Fruit fly (Drosophila melanogaster): ENCODE measurements around the gene tinc.

DNA sequence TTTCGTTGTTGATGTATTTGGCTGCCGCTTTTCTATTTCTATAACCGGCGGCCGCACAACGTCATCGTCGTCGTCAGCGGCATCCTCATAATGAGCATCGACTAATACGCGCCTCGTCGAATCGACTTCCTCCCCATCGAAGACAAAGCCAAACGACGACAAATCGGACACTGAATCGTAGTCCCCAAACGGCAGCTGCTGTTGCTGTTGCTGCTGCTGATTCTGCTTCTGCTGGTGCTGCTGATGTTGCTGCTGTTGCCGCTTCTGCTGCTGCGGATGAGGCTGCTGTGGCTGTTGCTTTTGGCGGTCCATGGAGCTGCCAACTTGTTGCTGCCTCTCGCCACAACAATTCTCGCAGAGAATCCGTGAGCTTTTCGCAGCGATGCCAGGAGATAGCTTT lies 28.2 kb upstream of the tinc start:
- TF ChIP-seq CG8478 (optimal IDR thresholded peaks at IDR 0.05) (no peak), CTCF (optimal IDR thresholded peaks at IDR 0.05) (no peak)
